Fruit fly (Drosophila melanogaster): Measurements from ENCODE around the gene CG11294.

Gene CG11294

DNA sequence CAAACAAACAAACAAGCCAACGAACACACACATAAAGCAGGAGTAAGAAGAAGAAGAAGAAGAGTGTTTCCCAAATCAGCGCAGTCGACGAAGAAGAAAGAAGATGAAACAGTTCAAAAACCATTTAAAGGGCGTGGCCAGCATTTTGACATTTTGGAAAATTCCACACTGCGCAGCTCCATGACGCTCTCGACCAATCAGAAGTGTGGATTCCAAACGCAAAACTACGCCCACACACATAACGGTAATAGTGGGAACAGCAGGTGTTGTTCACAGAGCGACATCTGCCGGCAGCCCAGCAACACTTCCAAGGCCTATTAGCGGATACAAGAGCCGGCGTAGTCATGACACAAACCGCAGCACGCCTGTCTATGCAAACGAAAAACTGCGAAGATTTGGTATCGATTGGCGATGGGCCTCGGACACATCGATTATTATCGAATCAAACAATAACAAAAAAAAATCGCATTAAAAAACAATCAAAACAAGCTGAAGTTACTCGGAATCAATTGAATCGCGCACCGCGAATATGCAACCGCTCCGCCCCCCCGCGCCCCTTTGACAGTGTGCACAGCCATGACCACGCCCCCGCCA, 16.7 kb downstream of the CG11294 start, which contains the start of gene Rubicon (continued):
- TF ChIP-seq vri (GFP tag; optimal IDR thresholded peaks at IDR 0.05) = no peak
- peak; percentile 53 for TF ChIP-seq CG3032 (tag; optimal IDR thresholded peaks at IDR 0.05)
- peak; percentile 53 for TF ChIP-seq Ets96B (tag; optimal IDR thresholded peaks at IDR 0.05)
- TF ChIP-seq CG16779 (tag; optimal IDR thresholded peaks at IDR 0.05) = peak; percentile 64
- no peak for TF ChIP-seq CG34406 (GFP tag; optimal IDR thresholded peaks at IDR 0.05)
- TF ChIP-seq CG15336 (GFP tag; IDR thresholded peaks at IDR 0.05) = peak; percentile 70
- no peak for TF ChIP-seq CG8632 (GFP tag; optimal IDR thresholded peaks at IDR 0.05)
- TF ChIP-seq CG31627 (GFP tag; optimal IDR thresholded peaks at IDR 0.05) = no peak
- peak; percentile 58 for TF ChIP-seq spab (GFP tag; optimal IDR thresholded peaks at IDR 0.05)
- no peak for TF ChIP-seq Hr39 (GFP tag; optimal IDR thresholded peaks at IDR 0.05)
- peak; percentile 0 for TF ChIP-seq esn (GFP tag; optimal IDR thresholded peaks at IDR 0.05)
- TF ChIP-seq Sox102F (GFP tag; optimal IDR thresholded peaks at IDR 0.05) = no peak
- TF ChIP-seq pdm3 (GFP tag; optimal IDR thresholded peaks at IDR 0.05) = peak; percentile 9
- TF ChIP-seq CG7368 (GFP tag; optimal IDR thresholded peaks at IDR 0.05) = no peak
- TF ChIP-seq Gug (GFP tag; IDR thresholded peaks at IDR 0.05) = peak; percentile 68
- TF ChIP-seq Eip75B (GFP tag; optimal IDR thresholded peaks at IDR 0.05) = no peak
- TF ChIP-seq CG6163 (GFP tag; IDR thresholded peaks at IDR 0.05) = peak; percentile 84
- TF ChIP-seq CG4318 (GFP tag; optimal IDR thresholded peaks at IDR 0.05) = no peak
- no peak for TF ChIP-seq Smox (GFP tag; optimal IDR thresholded peaks at IDR 0.05)
- no peak for TF ChIP-seq Blimp-1 (GFP tag; optimal IDR thresholded peaks at IDR 0.05)
- no peak for TF ChIP-seq CG11902 (GFP tag; optimal IDR thresholded peaks at IDR 0.05)
- peak; percentile 39 for TF ChIP-seq Sox14 (GFP tag; optimal IDR thresholded peaks at IDR 0.05)

DNA sequence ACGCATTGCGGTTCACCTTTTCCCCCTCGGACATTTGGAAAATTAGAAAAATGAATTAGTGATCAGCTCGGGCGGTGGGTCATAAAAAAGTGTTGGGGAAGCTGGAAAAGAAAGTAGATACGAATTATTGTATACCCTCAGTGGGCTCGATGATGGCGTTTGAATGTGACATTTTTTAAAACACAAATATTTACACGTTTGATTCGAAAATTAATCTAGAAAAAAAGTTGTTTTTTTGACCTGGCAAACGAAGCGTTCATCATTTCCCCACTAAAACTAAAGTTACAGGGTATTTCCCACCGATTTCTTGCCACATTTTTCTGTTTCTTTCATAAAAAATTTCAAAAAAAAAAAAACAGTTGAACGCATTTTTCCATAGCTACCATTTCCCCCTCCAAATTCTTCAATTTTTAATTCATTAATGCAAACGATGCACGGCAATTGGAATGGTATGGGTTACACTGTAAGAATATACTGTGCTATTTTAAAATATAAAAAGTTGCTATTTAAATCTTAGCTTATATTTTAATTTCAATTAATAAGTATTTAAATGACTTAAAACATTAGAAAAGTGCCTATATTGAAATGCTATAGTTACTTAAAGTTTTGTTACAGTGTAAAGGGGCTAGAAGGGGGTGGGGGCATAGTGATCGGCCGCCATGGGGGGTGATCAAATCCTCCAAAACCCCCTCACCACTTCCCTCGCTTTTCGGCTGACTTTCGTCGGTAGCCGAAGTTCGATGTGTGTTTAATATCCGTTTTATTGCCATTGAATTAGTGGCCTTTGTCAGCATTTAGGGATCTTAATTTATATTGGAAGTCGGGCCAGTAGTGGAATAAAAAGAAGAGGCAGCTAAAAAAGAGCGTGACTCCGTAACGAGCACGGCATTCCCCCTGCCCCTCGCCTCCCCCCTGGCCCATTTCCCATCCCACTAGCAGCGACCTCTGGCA, 21.8 kb downstream of the CG11294 start:
- TF ChIP-seq CG7368 (GFP tag; optimal IDR thresholded peaks at IDR 0.05) = no peak
- no peak for TF ChIP-seq CG8319 (GFP tag; optimal IDR thresholded peaks at IDR 0.05)

DNA sequence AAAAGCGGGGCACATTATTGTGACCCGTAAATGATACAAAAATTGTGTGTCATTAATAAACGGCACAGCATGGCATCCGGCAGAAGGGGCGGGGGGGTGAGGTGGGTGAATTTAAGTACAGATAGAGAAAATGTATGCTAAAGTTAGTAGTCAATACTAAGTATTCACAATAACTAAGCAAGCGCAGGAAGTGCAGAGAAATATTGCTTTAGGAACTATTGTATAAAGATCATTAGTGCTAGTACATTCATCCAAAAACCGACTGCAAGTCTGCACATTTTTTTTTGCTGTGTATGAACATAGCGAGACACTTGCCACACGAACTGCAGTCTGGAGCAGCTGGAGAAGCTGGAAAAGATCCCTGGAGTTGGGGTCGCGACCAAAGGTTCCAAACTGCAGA, 24.0 kb downstream of the CG11294 start:
- TF ChIP-seq Sox15 (GFP tag; optimal IDR thresholded peaks at IDR 0.05) (no peak), CG3919 (GFP tag; optimal IDR thresholded peaks at IDR 0.05) (no peak), CG31627 (GFP tag; optimal IDR thresholded peaks at IDR 0.05) (peak; percentile 35), fkh (GFP tag; optimal IDR thresholded peaks at IDR 0.05) (no peak), Sox102F (GFP tag; optimal IDR thresholded peaks at IDR 0.05) (no peak), CG4318 (GFP tag; optimal IDR thresholded peaks at IDR 0.05) (no peak), Hr4 (GFP tag; optimal IDR thresholded peaks at IDR 0.05) (no peak), svp (GFP tag) (peak; percentile 85), CG9139 (GFP tag; optimal IDR thresholded peaks at IDR 0.05) (no peak), Hr39 (GFP tag; optimal IDR thresholded peaks at IDR 0.05) (peak; percentile 33), cyc (GFP tag; optimal IDR thresholded peaks at IDR 0.05) (peak; percentile 39), CG3032 (tag; optimal IDR thresholded peaks at IDR 0.05) (no peak), CG6163 (GFP tag; IDR thresholded peaks at IDR 0.05) (peak; percentile 54), dac (GFP tag; optimal IDR thresholded peaks at IDR 0.05) (no peak), Ets21C (GFP tag; optimal IDR thresholded peaks at IDR 0.05) (no peak), Eip78C (GFP tag) (peak; percentile 71), Sox14 (GFP tag; optimal IDR thresholded peaks at IDR 0.05) (peak; percentile 10), Gug (GFP tag; IDR thresholded peaks at IDR 0.05) (no peak), ss (GFP tag; optimal IDR thresholded peaks at IDR 0.05) (no peak), CG8119 (GFP tag; IDR thresholded peaks at IDR 0.05) (no peak), Met (GFP tag; optimal IDR thresholded peaks at IDR 0.05) (peak; percentile 39), net (GFP tag; optimal IDR thresholded peaks at IDR 0.05) (no peak), fd85E (GFP tag; optimal IDR thresholded peaks at IDR 0.05) (no peak), CG16779 (tag; optimal IDR thresholded peaks at IDR 0.05) (no peak), pdm3 (GFP tag; optimal IDR thresholded peaks at IDR 0.05) (no peak), CG10669 (GFP tag; optimal IDR thresholded peaks at IDR 0.05) (no peak), CG6854 (GFP tag; optimal IDR thresholded peaks at IDR 0.05) (no peak), CG8632 (GFP tag; optimal IDR thresholded peaks at IDR 0.05) (no peak), esn (GFP tag; optimal IDR thresholded peaks at IDR 0.05) (peak; percentile 50), CG34406 (GFP tag; optimal IDR thresholded peaks at IDR 0.05) (peak; percentile 14), Eip93F (GFP tag; optimal IDR thresholded peaks at IDR 0.05) (no peak), lz (GFP tag; optimal IDR thresholded peaks at IDR 0.05) (peak; percentile 47), salr (GFP tag; optimal IDR thresholded peaks at IDR 0.05) (no peak), CG8319 (GFP tag; optimal IDR thresholded peaks at IDR 0.05) (no peak), CG6808 (GFP tag; optimal IDR thresholded peaks at IDR 0.05) (no peak)

All from whole organism, prepupa.